Worm (Caenorhabditis elegans) whole organism, L1 larva: Measurements from ENCODE around the gene srh-297.

Source experiments
- isw-1 ChIP-seq: fragments of 200-800 bp; sonication (Bioruptor generic); IDR thresholded peaks from 2 replicates; pipeline ENCODE4 v1.3.6; 2022; ENCODE audit warnings: missing genetic modification characterization, missing compliant biosample characterization
- nhr-11 ChIP-seq: fragments of 150-350 bp; optimal IDR thresholded peaks from 2 replicates; lab custom pipeline; 2014; ENCODE audit warnings: missing biosample characterization, missing genetic modification characterization
- nhr-76 ChIP-seq: sonication (generic microtip); optimal IDR thresholded peaks from 2 replicates; lab custom pipeline; 2017; ENCODE audit warnings: missing biosample characterization, missing genetic modification characterization
- sup-37 ChIP-seq: fragments of 200-800 bp; sonication (Bioruptor generic); optimal IDR thresholded peaks from 2 replicates; lab custom pipeline; 2018; ENCODE audit warnings: mild to moderate bottlenecking, missing genetic modification characterization, missing compliant biosample characterization
- unc-86 ChIP-seq: sonication (generic microtip); optimal IDR thresholded peaks from 2 replicates; lab custom pipeline; 2016; ENCODE audit warnings: missing genetic modification characterization, missing compliant biosample characterization
- ztf-11 ChIP-seq, 2 experiments: sonication (generic microtip); optimal IDR thresholded peaks; 2 replicates each; lab custom pipeline; 2016 to 2017; ENCODE audit warnings: missing genetic modification characterization in 2 of 2, missing biosample characterization in 1 of 2, missing compliant biosample characterization in 1 of 2

DNA sequence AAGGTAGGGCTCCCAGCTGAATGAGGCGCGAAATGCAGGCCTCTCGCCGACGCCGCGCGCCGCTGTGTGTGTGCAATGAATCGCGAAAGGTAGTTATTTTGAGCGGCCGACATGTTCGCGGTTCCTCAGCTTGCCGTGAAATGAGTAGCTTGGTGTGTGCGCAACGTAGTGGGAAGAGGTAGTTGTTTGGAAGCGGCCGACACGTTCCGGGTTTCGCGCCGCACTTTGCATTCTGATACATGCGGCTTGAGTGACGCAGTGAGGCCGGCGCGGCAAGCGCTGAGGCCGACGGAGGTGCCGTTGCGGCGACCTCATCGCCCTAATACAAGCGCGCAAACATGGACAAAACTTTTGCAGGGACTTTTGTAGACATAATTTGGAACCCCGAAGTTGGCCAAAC lies 34.6 kb downstream of the srh-297 start:
- no peak for TF ChIP-seq nhr-76
- TF ChIP-seq sup-37 (GFP tag; lab: Kevin White, UChicago): no peak
- no peak for TF ChIP-seq nhr-11 (tag; lab: Kevin White, UChicago)
- TF ChIP-seq ztf-11 (tag; optimal IDR thresholded peaks at IDR 0.05; lab: Kevin White, UChicago): no peak
- TF ChIP-seq isw-1 (GFP tag; lab: Robert Waterston, UW): no peak
- TF ChIP-seq unc-86 (tag; lab: Kevin White, UChicago): no peak
